Fruit fly (Drosophila melanogaster) whole organism, prepupa: ENCODE results near the gene Rcd2.

Source experiments
- CG15336 ChIP-seq: fragments of 200-800 bp; sonication (Bioruptor generic); IDR thresholded peaks from 2 replicates; pipeline ENCODE4 v1.3.6; 2022; ENCODE audit warnings: missing biosample characterization, missing genetic modification characterization
- CG16779 ChIP-seq: fragments of 200-800 bp; sonication (Bioruptor generic); optimal IDR thresholded peaks from 3 replicates; lab custom pipeline; 2017; ENCODE audit warnings: missing biosample characterization, mild to moderate bottlenecking, missing genetic modification characterization
- CG31627 ChIP-seq: fragments of 200-800 bp; sonication (Bioruptor generic); optimal IDR thresholded peaks from 3 replicates; lab custom pipeline; 2016; ENCODE audit warnings: missing biosample characterization, missing genetic modification characterization
- Lpt ChIP-seq: fragments of 200-800 bp; sonication (Bioruptor generic); optimal IDR thresholded peaks from 3 replicates; lab custom pipeline; 2016; ENCODE audit warnings: missing biosample characterization, missing genetic modification characterization
- OdsH ChIP-seq: fragments of 200-800 bp; sonication (Bioruptor generic); optimal IDR thresholded peaks from 3 replicates; lab custom pipeline; 2016; ENCODE audit warnings: missing biosample characterization, missing genetic modification characterization
- Sox102F ChIP-seq: fragments of 200-800 bp; sonication (Bioruptor generic); optimal IDR thresholded peaks from 2 replicates; lab custom pipeline; 2016; ENCODE audit warnings: missing biosample characterization, mild to moderate bottlenecking, missing genetic modification characterization
- pdm3 ChIP-seq: fragments of 200-800 bp; sonication (Bioruptor generic); optimal IDR thresholded peaks from 3 replicates; lab custom pipeline; 2016; ENCODE audit warnings: missing biosample characterization, missing genetic modification characterization
- ss ChIP-seq, 2 experiments: fragments of 200-800 bp; sonication (Bioruptor generic); optimal IDR thresholded peaks; 2 replicates in 1 of 2; 3 replicates in 1 of 2; lab custom pipeline; 2017 to 2018; ENCODE audit warnings: mild to moderate bottlenecking in 2 of 2, missing biosample characterization in 2 of 2, missing genetic modification characterization in 2 of 2, moderate library complexity in 1 of 2

- TF ChIP-seq CG16779 (tag; lab: Kevin White, UChicago) (no peak), pdm3 (no peak), OdsH (GFP tag; lab: Kevin White, UChicago) (no peak), Lpt (GFP tag; lab: Kevin White, UChicago) (no peak), Sox102F (GFP tag; lab: Kevin White, UChicago) (no peak), CG31627 (GFP tag; lab: Kevin White, UChicago) (no peak), ss (GFP tag; optimal IDR thresholded peaks at IDR 0.05; lab: Kevin White, UChicago) (peak in 1 of 2 experiments; percentile 24), CG15336 (GFP tag; lab: Robert Waterston, UW) (no peak)
Measured at dm6 chr3L:20530347-20531177, 9.7 kb downstream of the Rcd2 start.
